Worm (Caenorhabditis elegans) whole organism, L4 larva: ENCODE data around the gene Y110A2AL.1.

ENCODE experiments used
- ama-1 ChIP-seq: fragments of 150-350 bp; optimal IDR thresholded peaks from 2 replicates; lab custom pipeline; 2014; ENCODE audit warnings: inconsistent platforms, mixed read lengths
- ceh-82 ChIP-seq: sonication (generic microtip); optimal IDR thresholded peaks from 2 replicates; lab custom pipeline; 2017; ENCODE audit warnings: missing biosample characterization, missing genetic modification characterization
- mdt-29 ChIP-seq: fragments of 200-800 bp; sonication (Bioruptor generic); IDR thresholded peaks from 2 replicates; pipeline ENCODE4 v1.3.6; 2022; ENCODE audit warnings: missing genetic modification reagents, missing genetic modification characterization, missing compliant biosample characterization
- nhr-41 ChIP-seq: fragments of 200-800 bp; sonication (Bioruptor generic); IDR thresholded peaks from 2 replicates; pipeline ENCODE4 v1.3.6; 2022; ENCODE audit warnings: missing genetic modification reagents, missing genetic modification characterization, missing compliant biosample characterization
- ztf-11 ChIP-seq: fragments of 150-350 bp; optimal IDR thresholded peaks from 2 replicates; lab custom pipeline; 2014; ENCODE audit warnings: missing biosample characterization, missing genetic modification characterization

ce11 chrII:2884810-2885209 is 9.9 kb downstream of the Y110A2AL.1 start, which contains the start of gene pigw-1:
- TF ChIP-seq ama-1 (lab: Kevin White, UChicago) = no peak
- no peak for TF ChIP-seq nhr-41 (GFP tag; lab: Robert Waterston, UW)
- TF ChIP-seq ztf-11 = no peak
- no peak for TF ChIP-seq ceh-82 (tag; lab: Kevin White, UChicago)
- TF ChIP-seq mdt-29 = no peak
